Worm (Caenorhabditis elegans): ENCODE data around the gene mrpl-50.

ce11 chrII:8922140-8922539 lies 7.5 kb upstream of the mrpl-50 start, which contains the start of gene B0457.6:
- TF ChIP-seq ama-1 (optimal IDR thresholded peaks at IDR 0.05): no peak
- TF ChIP-seq hmg-4 (GFP tag; optimal IDR thresholded peaks at IDR 0.05): no peak
- no peak for TF ChIP-seq B0310.2 (tag; optimal IDR thresholded peaks at IDR 0.05)
- TF ChIP-seq F13C5.2 (tag; optimal IDR thresholded peaks at IDR 0.05): no peak
- TF ChIP-seq sea-1 (GFP tag; conservative IDR thresholded peaks at IDR 0.05): no peak
- no peak for TF ChIP-seq flt-1 (GFP tag; IDR thresholded peaks at IDR 0.05)
- no peak for TF ChIP-seq tra-4 (tag; optimal IDR thresholded peaks at IDR 0.05)
- no peak for TF ChIP-seq ets-7 (tag; optimal IDR thresholded peaks at IDR 0.05)
- no peak for TF ChIP-seq ceh-13 (GFP tag; optimal IDR thresholded peaks at IDR 0.05)
- TF ChIP-seq aly-1 (tag; optimal IDR thresholded peaks at IDR 0.05): no peak
- no peak for TF ChIP-seq scrt-1 (GFP tag; IDR thresholded peaks at IDR 0.05)
- no peak for TF ChIP-seq hmbx-1 (tag; optimal IDR thresholded peaks at IDR 0.05)
- no peak for TF ChIP-seq ceh-36 (tag; optimal IDR thresholded peaks at IDR 0.05)
